Fruit fly (Drosophila melanogaster) whole organism, prepupa: ENCODE data around the gene CG18787.

Experiments used
- CG11294 ChIP-seq: fragments of 200-800 bp; sonication (Bioruptor generic); IDR thresholded peaks from 2 replicates; pipeline ENCODE4 v1.3.6; 2022; ENCODE audit warnings: missing biosample characterization, missing genetic modification characterization
- CG6276 ChIP-seq: fragments of 200-800 bp; sonication (Bioruptor generic); optimal IDR thresholded peaks from 2 replicates; lab custom pipeline; 2017; ENCODE audit warnings: missing biosample characterization, mild to moderate bottlenecking, missing genetic modification characterization
- Sox15 ChIP-seq: fragments of 200-800 bp; sonication (Bioruptor generic); optimal IDR thresholded peaks from 3 replicates; lab custom pipeline; 2016; ENCODE audit warnings: missing biosample characterization, missing genetic modification characterization
- fd59A ChIP-seq: fragments of 200-800 bp; sonication (Bioruptor generic); optimal IDR thresholded peaks from 2 replicates; lab custom pipeline; 2017; ENCODE audit warnings: missing biosample characterization, mild to moderate bottlenecking, missing genetic modification characterization, missing genetic modification reagents
- lz ChIP-seq: fragments of 200-800 bp; sonication (Bioruptor generic); optimal IDR thresholded peaks from 3 replicates; lab custom pipeline; 2016; ENCODE audit warnings: missing biosample characterization, missing genetic modification characterization
- pdm3 ChIP-seq: fragments of 200-800 bp; sonication (Bioruptor generic); optimal IDR thresholded peaks from 3 replicates; lab custom pipeline; 2016; ENCODE audit warnings: missing biosample characterization, missing genetic modification characterization
- vri ChIP-seq: fragments of 200-800 bp; sonication (Bioruptor generic); optimal IDR thresholded peaks from 3 replicates; lab custom pipeline; 2016; ENCODE audit warnings: missing biosample characterization, mild to moderate bottlenecking, missing genetic modification characterization

dm6 chr2L:11990458-11991065 lies 8.6 kb downstream of the CG18787 start, which contains the start of gene escl:
- TF ChIP-seq pdm3 (GFP tag; lab: Kevin White, UChicago) (no peak), lz (no peak), Sox15 (no peak), vri (no peak), CG6276 (GFP tag; lab: Kevin White, UChicago) (no peak), fd59A (GFP tag; lab: Kevin White, UChicago) (no peak), CG11294 (GFP tag; lab: Robert Waterston, UW) (no peak)
